Worm (Caenorhabditis elegans) whole organism, early embryonic: Measurements from ENCODE around the gene F32H5.4.

Experiments used
- ama-1 ChIP-seq: fragments of 150-350 bp; optimal IDR thresholded peaks from 2 replicates; lab custom pipeline; 2014
- hmg-4 ChIP-seq: fragments of 200-800 bp; sonication (Bioruptor generic); optimal IDR thresholded peaks from 2 replicates; lab custom pipeline; 2018; ENCODE audit warnings: mild to moderate bottlenecking, missing genetic modification characterization, missing compliant biosample characterization
- pes-1 ChIP-seq: fragments of 200-800 bp; sonication (Bioruptor generic); IDR thresholded peaks from 2 replicates; pipeline ENCODE4 v1.3.6; 2022; ENCODE audit warnings: missing genetic modification reagents, missing genetic modification characterization, missing compliant biosample characterization
- tbx-11 ChIP-seq: fragments of 200-800 bp; sonication (Bioruptor generic); IDR thresholded peaks from 2 replicates; pipeline ENCODE4 v1.3.6; 2022; ENCODE audit warnings: missing genetic modification characterization, missing compliant biosample characterization

ce11 chrV:13320676-13321075, 39.7 kb upstream of the F32H5.4 start, which contains the start of gene srh-15:
- no peak for TF ChIP-seq ama-1 (lab: Kevin White, UChicago)
- TF ChIP-seq tbx-11 (GFP tag; lab: Robert Waterston, UW) = no peak
- no peak for TF ChIP-seq hmg-4 (GFP tag; lab: Kevin White, UChicago)
- no peak for TF ChIP-seq pes-1 (GFP tag; lab: Robert Waterston, UW)
